Fruit fly (Drosophila melanogaster) whole organism, wandering third instar larva: ENCODE measurements around the gene Men.

ENCODE experiments used
- Abd-B ChIP-seq: fragments of >200 bp; optimal IDR thresholded peaks from 2 replicates; lab custom pipeline; 2017; ENCODE audit warnings: missing biosample characterization, missing genetic modification characterization
- CG32264 ChIP-seq: fragments of 200-800 bp; sonication (Bioruptor generic); optimal IDR thresholded peaks from 2 replicates; lab custom pipeline; 2016; ENCODE audit warnings: missing biosample characterization, missing genetic modification characterization
- CG9705 ChIP-seq: fragments of 200-800 bp; sonication (Bioruptor generic); optimal IDR thresholded peaks from 2 replicates; lab custom pipeline; 2018; ENCODE audit warnings: missing biosample characterization, mild to moderate bottlenecking, missing genetic modification characterization
- CrebA ChIP-seq: fragments of 200-800 bp; sonication (Bioruptor generic); optimal IDR thresholded peaks from 2 replicates; lab custom pipeline; 2016; ENCODE audit warnings: missing biosample characterization, mild to moderate bottlenecking, missing genetic modification characterization, borderline replicate concordance
- Dfd ChIP-seq: fragments of >200 bp; optimal IDR thresholded peaks from 2 replicates; lab custom pipeline; 2017; ENCODE audit warnings: missing biosample characterization, missing genetic modification characterization
- GATAd ChIP-seq: sonication (Bioruptor generic); optimal IDR thresholded peaks from 2 replicates; lab custom pipeline; 2016; ENCODE audit warnings: missing biosample characterization, missing genetic modification characterization
- Hnf4 ChIP-seq: fragments of 200-800 bp; sonication (Bioruptor generic); optimal IDR thresholded peaks from 2 replicates; lab custom pipeline; 2016; ENCODE audit warnings: missing biosample characterization, mild to moderate bottlenecking, missing genetic modification characterization
- Hr78 ChIP-seq: fragments of >200 bp; optimal IDR thresholded peaks from 2 replicates; lab custom pipeline; 2017; ENCODE audit warnings: missing biosample characterization, missing genetic modification characterization
- Hr83 ChIP-seq: fragments of 200-300 bp; sonication (Bioruptor generic); optimal IDR thresholded peaks from 2 replicates; lab custom pipeline; 2016; ENCODE audit warnings: missing biosample characterization, mild to moderate bottlenecking, missing genetic modification characterization, moderate library complexity; ENCODE audit not compliant: poor library complexity, severe bottlenecking
- Myc ChIP-seq: fragments of >200 bp; optimal IDR thresholded peaks from 2 replicates; lab custom pipeline; 2017
- N ChIP-seq: fragments of >200 bp; optimal IDR thresholded peaks from 2 replicates; lab custom pipeline; 2018; ENCODE audit warnings: missing biosample characterization, missing external identifiers, missing genetic modification characterization
- Sp1 ChIP-seq: fragments of 200-800 bp; sonication (Bioruptor generic); optimal IDR thresholded peaks from 3 replicates; lab custom pipeline; 2019; ENCODE audit warnings: missing biosample characterization, mild to moderate bottlenecking, missing genetic modification characterization, moderate library complexity
- Vsx2 ChIP-seq: fragments of 200-300, 225-300 bp; sonication (Bioruptor generic); optimal IDR thresholded peaks from 2 replicates; lab custom pipeline; 2018; ENCODE audit warnings: missing biosample characterization, missing genetic modification characterization; ENCODE audit not compliant: partially characterized antibody
- brk ChIP-seq: fragments of 200-800 bp; sonication (Bioruptor generic); optimal IDR thresholded peaks from 2 replicates; lab custom pipeline; 2016; ENCODE audit warnings: missing biosample characterization, mild to moderate bottlenecking, missing genetic modification characterization
- dl ChIP-seq, 2 experiments: fragments of 175-275, 200-275 bp in 1 of 2; fragments of 200-275 bp in 1 of 2; sonication (Bioruptor generic); optimal IDR thresholded peaks; lab custom pipeline; 2018; ENCODE audit warnings: mild to moderate bottlenecking in 2 of 2, missing biosample characterization in 2 of 2, missing genetic modification characterization in 2 of 2, moderate library complexity in 2 of 2; ENCODE audit not compliant: partially characterized antibody in 2 of 2, insufficient read depth in 1 of 2
- dmrt93B ChIP-seq: fragments of 200-800 bp; sonication (Bioruptor generic); optimal IDR thresholded peaks from 2 replicates; lab custom pipeline; 2018; ENCODE audit warnings: missing biosample characterization, mild to moderate bottlenecking, missing genetic modification characterization
- dsf ChIP-seq: sonication (Bioruptor generic); optimal IDR thresholded peaks from 2 replicates; lab custom pipeline; 2016; ENCODE audit warnings: missing biosample characterization, missing genetic modification characterization, borderline replicate concordance
- foxo ChIP-seq, 2 experiments: fragments of 200-800 bp; sonication (Bioruptor generic); optimal IDR thresholded peaks; 2 replicates in 1 of 2; 3 replicates in 1 of 2; lab custom pipeline; 2016 to 2017; ENCODE audit warnings: missing biosample characterization in 2 of 2, missing genetic modification characterization in 2 of 2
- fru ChIP-seq: fragments of 200-800 bp; sonication (Bioruptor generic); optimal IDR thresholded peaks from 3 replicates; lab custom pipeline; 2016; ENCODE audit warnings: missing biosample characterization, mild to moderate bottlenecking, missing genetic modification characterization
- h ChIP-seq: fragments of 200-800 bp; sonication (Bioruptor generic); optimal IDR thresholded peaks from 3 replicates; lab custom pipeline; 2016; ENCODE audit warnings: missing biosample characterization, mild to moderate bottlenecking, missing genetic modification characterization
- jim ChIP-seq: fragments of 175-275, 200-325 bp; sonication (Bioruptor generic); optimal IDR thresholded peaks from 2 replicates; lab custom pipeline; 2016; ENCODE audit warnings: missing biosample characterization, mild to moderate bottlenecking, missing genetic modification characterization
- lola ChIP-seq: fragments of >200 bp; optimal IDR thresholded peaks from 2 replicates; lab custom pipeline; 2017; ENCODE audit warnings: missing biosample characterization, missing genetic modification characterization
- pan ChIP-seq: fragments of >200 bp; optimal IDR thresholded peaks from 2 replicates; lab custom pipeline; 2017
- psq ChIP-seq: fragments of 200-800 bp; sonication (Bioruptor generic); optimal IDR thresholded peaks from 3 replicates; lab custom pipeline; 2017; ENCODE audit warnings: missing biosample characterization, mild to moderate bottlenecking, missing genetic modification characterization, moderate library complexity
- rgr ChIP-seq: fragments of 200-800 bp; sonication (Bioruptor generic); optimal IDR thresholded peaks from 3 replicates; lab custom pipeline; 2016; ENCODE audit warnings: missing biosample characterization, mild to moderate bottlenecking, missing genetic modification characterization
- sage ChIP-seq: fragments of 200-800 bp; sonication (Bioruptor generic); optimal IDR thresholded peaks from 2 replicates; lab custom pipeline; 2016; ENCODE audit warnings: missing biosample characterization, mild to moderate bottlenecking, missing genetic modification characterization
- woc ChIP-seq: sonication (Bioruptor generic); optimal IDR thresholded peaks from 2 replicates; lab custom pipeline; 2016; ENCODE audit warnings: missing biosample characterization, mild to moderate bottlenecking, missing genetic modification characterization

Gene Men

DNA sequence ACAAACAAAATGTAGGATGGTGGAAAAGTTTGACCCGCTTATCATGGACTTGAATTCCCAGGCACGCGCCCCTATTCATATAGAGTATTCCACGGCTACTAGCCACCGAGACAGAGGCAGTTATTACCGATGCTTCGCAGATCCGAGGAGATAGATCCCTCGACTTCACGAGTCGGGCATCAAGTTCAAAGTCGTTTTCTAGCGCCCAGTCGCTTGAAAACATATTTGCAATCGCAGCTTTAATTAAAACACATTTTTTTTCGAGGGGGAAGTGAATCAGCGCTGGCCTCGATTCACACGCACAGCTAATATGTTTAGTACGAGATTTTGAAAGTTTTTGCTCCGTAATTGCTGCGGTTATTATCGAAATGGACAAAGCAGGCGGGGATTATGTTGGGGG lies 7.0 kb downstream of the Men start:
- TF ChIP-seq pan (lab: Kevin White, UChicago) = no peak
- TF ChIP-seq CG9705 (GFP tag; lab: Kevin White, UChicago) = no peak
- no peak for TF ChIP-seq jim (GFP tag; lab: Kevin White, UChicago)
- TF ChIP-seq Vsx2 (GFP tag; lab: Kevin White, UChicago) = no peak

dm6 chr3R:12712178-12713172 lies 9.8 kb downstream of the Men start, which contains the start of gene PolQ:
Gene PolQ (minus strand): TSS chr3R:12712299.
- TF ChIP-seq Hr78 (GFP tag; lab: Kevin White, UChicago) (peak; percentile 68), N (GFP tag; lab: Kevin White, UChicago) (peak; percentile 96)

DNA sequence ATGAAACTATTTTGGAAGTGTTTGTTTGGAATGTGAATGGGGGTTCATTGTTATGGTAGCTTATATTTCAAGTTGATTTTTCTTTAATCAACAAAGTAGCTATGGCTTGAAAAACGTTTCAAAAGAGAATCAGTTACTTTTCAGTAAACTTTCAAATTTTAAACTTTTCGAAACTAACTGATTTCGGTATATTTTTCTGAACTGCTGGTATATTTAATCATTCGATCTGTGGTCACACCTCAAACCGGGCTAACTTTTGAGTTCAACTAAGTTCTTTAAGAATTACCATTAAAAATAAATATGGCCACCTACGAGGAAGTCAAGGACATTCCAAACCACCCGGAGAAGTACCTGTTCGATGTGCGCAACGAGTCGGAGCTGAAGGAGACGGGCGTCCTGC lies 17.4 kb downstream of the Men start, which contains the start of gene CG12279:
Gene CG12279, plus strand, starts transcription at position 234 of the 400 bp plus-strand sequence.
- TF ChIP-seq Vsx2 (GFP tag; lab: Kevin White, UChicago) (no peak), Abd-B (GFP tag; lab: Kevin White, UChicago) (no peak), lola (GFP tag; lab: Kevin White, UChicago) (no peak), N (GFP tag; lab: Kevin White, UChicago) (no peak), dsf (no peak), sage (no peak), Dfd (GFP tag; lab: Kevin White, UChicago) (no peak), psq (GFP tag; lab: Kevin White, UChicago) (no peak), dl (GFP tag; optimal IDR thresholded peaks at IDR 0.05; lab: Kevin White, UChicago; ENCODE audit: insufficient read depth in 1 of 2, partially characterized antibody in 2 of 2) (no peak)
- TF ChIP-seq, all 38 proteins: peak for 0

DNA sequence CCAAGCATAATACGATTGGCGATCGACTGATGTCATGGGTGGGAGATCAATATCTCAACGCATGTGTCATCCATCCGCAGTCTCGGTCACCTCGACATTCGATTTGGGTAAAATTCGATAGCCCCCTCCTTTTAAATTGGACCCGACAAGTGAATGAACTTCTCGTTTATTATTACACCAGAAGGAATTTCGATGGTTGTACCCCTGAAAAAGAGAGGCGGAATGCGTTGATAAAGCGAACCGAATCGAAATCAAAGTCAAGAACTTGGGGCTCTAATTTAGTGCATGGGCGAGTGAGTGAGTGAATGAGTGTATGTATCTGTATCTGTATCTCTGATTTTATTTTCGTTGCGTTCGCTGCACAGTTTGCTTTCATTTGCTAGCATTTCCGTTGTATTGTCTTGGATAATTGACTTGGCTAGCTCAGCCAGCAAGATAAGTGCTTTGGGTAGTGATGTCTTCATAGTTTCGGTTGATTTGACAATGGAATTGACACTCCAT lies 20.2 kb downstream of the Men start:
- TF ChIP-seq foxo (GFP tag; optimal IDR thresholded peaks at IDR 0.05; lab: Kevin White, UChicago) (no peak), brk (GFP tag; lab: Kevin White, UChicago) (no peak), dsf (no peak), dmrt93B (GFP tag; lab: Kevin White, UChicago) (no peak), Hnf4 (GFP tag; lab: Kevin White, UChicago) (no peak), fru (GFP tag; lab: Kevin White, UChicago) (no peak), Hr78 (GFP tag; lab: Kevin White, UChicago) (no peak)
- TF ChIP-seq, all 38 proteins: peak for 0

DNA sequence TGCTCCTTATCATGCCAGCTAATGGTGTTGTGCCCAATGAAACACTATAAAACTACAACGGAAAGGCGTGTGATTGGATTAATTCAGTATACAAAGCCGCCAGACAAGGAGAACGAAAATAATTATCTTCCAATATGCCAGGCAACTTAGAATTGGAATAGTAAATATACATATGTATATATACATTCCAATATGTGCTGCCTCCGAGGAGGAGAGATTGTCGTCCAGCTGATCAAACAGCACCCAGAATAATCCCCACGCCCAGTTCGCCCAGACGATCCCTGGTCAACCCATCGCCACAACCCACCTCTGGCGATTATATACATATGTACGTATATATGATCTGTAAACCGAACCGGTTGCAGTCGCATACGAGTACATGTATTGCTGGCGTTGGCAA lies 21.0 kb downstream of the Men start:
- no peak for TF ChIP-seq brk (GFP tag; lab: Kevin White, UChicago)
- TF ChIP-seq CG9705 (GFP tag; lab: Kevin White, UChicago) = no peak
- no peak for TF ChIP-seq dmrt93B (GFP tag; lab: Kevin White, UChicago)
- TF ChIP-seq N (GFP tag; lab: Kevin White, UChicago) = no peak
- TF ChIP-seq h (GFP tag; lab: Kevin White, UChicago) = no peak
- no peak for TF ChIP-seq Hr78 (GFP tag; lab: Kevin White, UChicago)
- TF ChIP-seq fru (GFP tag; lab: Kevin White, UChicago) = no peak
- no peak for TF ChIP-seq CrebA (GFP tag; lab: Kevin White, UChicago)
- TF ChIP-seq psq (GFP tag; lab: Kevin White, UChicago) = no peak
- TF ChIP-seq rgr = no peak
- no peak for TF ChIP-seq Myc (lab: Kevin White, UChicago)
- TF ChIP-seq woc = no peak
- TF ChIP-seq GATAd (GFP tag; lab: Kevin White, UChicago) = no peak
- TF ChIP-seq Hr83 = no peak
- TF ChIP-seq jim (GFP tag; lab: Kevin White, UChicago) = no peak
- no peak for TF ChIP-seq CG32264 (GFP tag; lab: Kevin White, UChicago)
- TF ChIP-seq Sp1 (GFP tag; lab: Kevin White, UChicago) = no peak
